Fruit fly (Drosophila melanogaster): ENCODE results near the gene Sras.
A peak's percentile ranks its signal among the peaks of the same experiment; 100 is the strongest.

Sras gene

dm6 chr3L:5611732-5612250 lies 48.2 kb downstream of the Sras start (continued):
- TF ChIP-seq crp (GFP tag; optimal IDR thresholded peaks at IDR 0.05) (peak in 1 of 2 experiments; percentile 21), CG6272 (GFP tag; IDR thresholded peaks at IDR 0.05) (peak; percentile 37), tx (GFP tag; optimal IDR thresholded peaks at IDR 0.05) (no peak), ato (GFP tag; IDR thresholded peaks at IDR 0.05; ENCODE audit: partially characterized antibody) (no peak), oc (tag; optimal IDR thresholded peaks at IDR 0.05) (peak; percentile 86), CG10462 (GFP tag; optimal IDR thresholded peaks at IDR 0.05) (peak; percentile 46), phol (tag; optimal IDR thresholded peaks at IDR 0.05) (peak; percentile 90), inv (GFP tag; IDR thresholded peaks at IDR 0.05; ENCODE audit: partially characterized antibody) (no peak), CG14014 (GFP tag; IDR thresholded peaks at IDR 0.05) (peak; percentile 35; the same call in 1 of the 2 replicates), CG9797 (GFP tag; optimal IDR thresholded peaks at IDR 0.05) (peak; percentile 4), CG4730 (GFP tag; IDR thresholded peaks at IDR 0.05) (peak; percentile 54; the same call in 1 of the 2 replicates), CG17568 (GFP tag; optimal IDR thresholded peaks at IDR 0.05) (peak; percentile 73), CG18011 (GFP tag; optimal IDR thresholded peaks at IDR 0.05) (no peak), nau (GFP tag; optimal IDR thresholded peaks at IDR 0.05) (peak; percentile 76), ttk (GFP tag; IDR thresholded peaks at IDR 0.05) (peak; percentile 74), lbe (GFP tag; optimal IDR thresholded peaks at IDR 0.05) (peak; percentile 83), CG9727 (GFP tag; optimal IDR thresholded peaks at IDR 0.05) (peak; percentile 72), Nf-YC (tag; optimal IDR thresholded peaks at IDR 0.05) (no peak), CG15011 (GFP tag; optimal IDR thresholded peaks at IDR 0.05) (peak; percentile 56), Kr (GFP tag; optimal IDR thresholded peaks at IDR 0.05) (no peak), Aef1 (GFP tag; IDR thresholded peaks at IDR 0.05) (0 out of 3 replicates have a peak, but pooled peaks have one; percentile 48), CG1603 (tag; optimal IDR thresholded peaks at IDR 0.05) (peak; percentile 32), D19A (tag; optimal IDR thresholded peaks at IDR 0.05) (peak; percentile 88), slbo (GFP tag; IDR thresholded peaks at IDR 0.05) (no peak), fd3F (GFP tag; optimal IDR thresholded peaks at IDR 0.05) (peak; percentile 42), fu2 (GFP tag; optimal IDR thresholded peaks at IDR 0.05) (no peak), sisA (GFP tag; IDR thresholded peaks at IDR 0.05) (peak; percentile 62), Sox100B (GFP tag; optimal IDR thresholded peaks at IDR 0.05) (peak; percentile 89), ewg (GFP tag; optimal IDR thresholded peaks at IDR 0.05) (peak; percentile 69), Xbp1 (GFP tag; optimal IDR thresholded peaks at IDR 0.05) (peak; percentile 78), CkIIα-i1 (GFP tag; IDR thresholded peaks at IDR 0.05) (no peak), MTF-1 (GFP tag; optimal IDR thresholded peaks at IDR 0.05; ENCODE audit: borderline replicate concordance) (peak; percentile 43), CG4820 (GFP tag; optimal IDR thresholded peaks at IDR 0.05) (peak; percentile 69), chif (GFP tag; optimal IDR thresholded peaks at IDR 0.05) (peak; percentile 33 to 73), Dref (GFP tag; IDR thresholded peaks at IDR 0.05) (no peak), CG9609 (GFP tag; optimal IDR thresholded peaks at IDR 0.05) (no peak), hb (GFP tag; IDR thresholded peaks at IDR 0.05; ENCODE audit: partially characterized antibody) (no peak), NfI (GFP tag; optimal IDR thresholded peaks at IDR 0.05) (peak; percentile 59), tio (GFP tag; optimal IDR thresholded peaks at IDR 0.05) (peak; percentile 68), gfzf (GFP tag; optimal IDR thresholded peaks at IDR 0.05) (no peak), btn (GFP tag; optimal IDR thresholded peaks at IDR 0.05) (no peak), CG43689 (GFP tag; IDR thresholded peaks at IDR 0.05) (peak; percentile 30; the same call in 1 of the 2 replicates), lab (GFP tag; optimal IDR thresholded peaks at IDR 0.05) (peak; percentile 77), bbx (GFP tag; IDR thresholded peaks at IDR 0.05; ENCODE audit: partially characterized antibody) (no peak), Atf-2 (GFP tag; optimal IDR thresholded peaks at IDR 0.05) (no peak), CG12942 (GFP tag; optimal IDR thresholded peaks at IDR 0.05) (peak; percentile 54), Vsx1 (GFP tag; optimal IDR thresholded peaks at IDR 0.05) (peak; percentile 63), CG4854 (GFP tag; optimal IDR thresholded peaks at IDR 0.05) (peak; percentile 49), nmo (GFP tag; optimal IDR thresholded peaks at IDR 0.05) (peak; percentile 88)
